Fruit fly (Drosophila melanogaster) whole organism, embryonic: Measurements from ENCODE around the gene Tace.

Experiments
- Adf1 ChIP-seq: fragments of 200-800 bp; sonication (Bioruptor generic); IDR thresholded peaks from 2 replicates; pipeline ENCODE4 v1.3.6; 2022; ENCODE audit warnings: missing biosample characterization, missing genetic modification characterization
- Atf3 ChIP-seq: fragments of 200-800 bp; sonication (Bioruptor generic); optimal IDR thresholded peaks from 3 replicates; lab custom pipeline; 2016; ENCODE audit warnings: missing biosample characterization, missing genetic modification characterization
- BEAF-32 ChIP-seq: fragments of 200-800 bp; sonication (Bioruptor generic); optimal IDR thresholded peaks from 3 replicates; lab custom pipeline; 2017; ENCODE audit warnings: missing biosample characterization, missing genetic modification characterization, mild to moderate bottlenecking, moderate library complexity, missing genetic modification reagents
- CG12391 ChIP-seq: fragments of 200-800 bp; sonication (Bioruptor generic); optimal IDR thresholded peaks from 3 replicates; lab custom pipeline; 2018; ENCODE audit warnings: missing biosample characterization, mild to moderate bottlenecking, missing genetic modification characterization, moderate library complexity
- CG12769 ChIP-seq: fragments of 200-800 bp; sonication (Bioruptor generic); optimal IDR thresholded peaks from 2 replicates; lab custom pipeline; 2019; ENCODE audit warnings: missing biosample characterization, mild to moderate bottlenecking, missing genetic modification characterization, moderate library complexity
- CG13287 ChIP-seq: fragments of 200-800 bp; sonication (Bioruptor generic); IDR thresholded peaks from 2 replicates; pipeline ENCODE4 v1.3.6; 2022; ENCODE audit warnings: missing biosample characterization, missing genetic modification characterization; ENCODE audit not compliant: partially characterized antibody
- CG13424 ChIP-seq: fragments of 200-800 bp; sonication (Bioruptor generic); optimal IDR thresholded peaks from 2 replicates; lab custom pipeline; 2019; ENCODE audit warnings: missing biosample characterization, mild to moderate bottlenecking, missing genetic modification characterization, moderate library complexity
- CG13775 ChIP-seq: fragments of 200-800 bp; sonication (Bioruptor generic); optimal IDR thresholded peaks from 3 replicates; lab custom pipeline; 2017; ENCODE audit warnings: missing biosample characterization, mild to moderate bottlenecking, missing genetic modification characterization
- CG14860 ChIP-seq: fragments of 200-800 bp; sonication (Bioruptor generic); IDR thresholded peaks from 3 replicates; pipeline ENCODE4 v1.3.6; 2022; ENCODE audit warnings: missing biosample characterization, missing genetic modification characterization; ENCODE audit not compliant: partially characterized antibody
- CG15601 ChIP-seq: fragments of 200-800 bp; sonication (Bioruptor generic); optimal IDR thresholded peaks from 3 replicates; lab custom pipeline; 2019; ENCODE audit warnings: missing biosample characterization, mild to moderate bottlenecking, missing genetic modification characterization, moderate library complexity
- CG15696 ChIP-seq: fragments of 200-800 bp; sonication (Bioruptor generic); optimal IDR thresholded peaks from 2 replicates; lab custom pipeline; 2019; ENCODE audit warnings: missing biosample characterization, mild to moderate bottlenecking, missing genetic modification characterization, moderate library complexity
- CG17186 ChIP-seq: fragments of 200-800 bp; sonication (Bioruptor generic); optimal IDR thresholded peaks from 3 replicates; lab custom pipeline; 2017; ENCODE audit warnings: missing biosample characterization, missing genetic modification reagents, missing genetic modification characterization
- CG2129 ChIP-seq: fragments of 200-800 bp; sonication (Bioruptor generic); IDR thresholded peaks from 2 replicates; pipeline ENCODE4 v1.3.6; 2022; ENCODE audit warnings: missing biosample characterization, missing genetic modification characterization; ENCODE audit not compliant: partially characterized antibody
- CG2712 ChIP-seq: fragments of 200-800 bp; optimal IDR thresholded peaks from 3 replicates; lab custom pipeline; 2019; ENCODE audit warnings: missing biosample characterization, mild to moderate bottlenecking, missing genetic modification characterization, moderate library complexity
- CG30020 ChIP-seq: fragments of 200-800 bp; optimal IDR thresholded peaks from 2 replicates; lab custom pipeline; 2019; ENCODE audit warnings: missing biosample characterization, mild to moderate bottlenecking, missing genetic modification characterization, moderate library complexity
- CG31224 ChIP-seq: fragments of 200-800 bp; sonication (Bioruptor generic); IDR thresholded peaks from 2 replicates; pipeline ENCODE4 v1.3.6; 2022; ENCODE audit warnings: missing biosample characterization, missing genetic modification characterization
- CG3838 ChIP-seq: fragments of 200-800 bp; sonication (Bioruptor generic); optimal IDR thresholded peaks from 3 replicates; lab custom pipeline; 2016; ENCODE audit warnings: missing biosample characterization, missing genetic modification characterization
- CG3847 ChIP-seq: fragments of 200-800 bp; sonication (Bioruptor generic); IDR thresholded peaks from 2 replicates; pipeline ENCODE4 v1.3.6; 2022; ENCODE audit warnings: missing biosample characterization, missing genetic modification characterization
- CG42726 ChIP-seq: fragments of 200-800 bp; sonication (Bioruptor generic); IDR thresholded peaks from 2 replicates; pipeline ENCODE4 v1.3.6; 2022; ENCODE audit warnings: missing biosample characterization, missing genetic modification characterization; ENCODE audit not compliant: partially characterized antibody
- CG6272 ChIP-seq: fragments of 200-800 bp; sonication (Bioruptor generic); IDR thresholded peaks from 2 replicates; pipeline ENCODE4 v1.3.6; 2022; ENCODE audit warnings: missing biosample characterization, missing genetic modification characterization
- CG6654 ChIP-seq: fragments of 200-800 bp; sonication (Bioruptor generic); optimal IDR thresholded peaks from 2 replicates; lab custom pipeline; 2017; ENCODE audit warnings: missing biosample characterization, mild to moderate bottlenecking, missing genetic modification characterization
- CG7928 ChIP-seq: fragments of 200-800 bp; sonication (Bioruptor generic); optimal IDR thresholded peaks from 2 replicates; lab custom pipeline; 2017; ENCODE audit warnings: missing biosample characterization, mild to moderate bottlenecking, missing genetic modification characterization
- CG9215 ChIP-seq: fragments of 200-800 bp; sonication (Bioruptor generic); IDR thresholded peaks from 2 replicates; pipeline ENCODE4 v1.3.6; 2022; ENCODE audit warnings: missing biosample characterization, missing genetic modification characterization
- CG9797 ChIP-seq: fragments of 200-800 bp; sonication (Bioruptor generic); optimal IDR thresholded peaks from 3 replicates; lab custom pipeline; 2018; ENCODE audit warnings: missing biosample characterization, mild to moderate bottlenecking, missing genetic modification characterization
- CHES-1-like ChIP-seq: fragments of 200-800 bp; sonication (Bioruptor generic); optimal IDR thresholded peaks from 2 replicates; lab custom pipeline; 2016; ENCODE audit warnings: missing biosample characterization, missing genetic modification characterization
- Dp ChIP-seq: fragments of 200-800 bp; sonication (Bioruptor generic); optimal IDR thresholded peaks from 2 replicates; lab custom pipeline; 2018; ENCODE audit warnings: missing biosample characterization, mild to moderate bottlenecking, missing genetic modification characterization, moderate library complexity
- Ets97D ChIP-seq: fragments of 200-800 bp; sonication (Bioruptor generic); optimal IDR thresholded peaks from 3 replicates; lab custom pipeline; 2016; ENCODE audit warnings: missing biosample characterization, missing genetic modification characterization
- HHEX ChIP-seq: fragments of 200-800 bp; sonication (Bioruptor generic); optimal IDR thresholded peaks from 3 replicates; lab custom pipeline; 2017; ENCODE audit warnings: missing biosample characterization, mild to moderate bottlenecking, missing genetic modification characterization, missing genetic modification reagents
- HmgZ ChIP-seq: fragments of 200-800 bp; sonication (Bioruptor generic); optimal IDR thresholded peaks from 2 replicates; lab custom pipeline; 2018; ENCODE audit warnings: missing biosample characterization, mild to moderate bottlenecking, missing genetic modification characterization
- MESR4 ChIP-seq: fragments of 200-800 bp; sonication (Bioruptor generic); optimal IDR thresholded peaks from 2 replicates; lab custom pipeline; 2018; ENCODE audit warnings: missing biosample characterization, mild to moderate bottlenecking, missing genetic modification characterization, moderate library complexity
- Mad ChIP-seq: fragments of 200-800 bp; sonication (Bioruptor generic); optimal IDR thresholded peaks from 2 replicates; lab custom pipeline; 2016; ENCODE audit warnings: missing biosample characterization, missing genetic modification characterization
- Myb ChIP-seq: fragments of 200-800 bp; sonication (Bioruptor generic); optimal IDR thresholded peaks from 2 replicates; lab custom pipeline; 2016; ENCODE audit warnings: missing biosample characterization, missing genetic modification characterization
- Rfx ChIP-seq: fragments of 200-800 bp; sonication (Bioruptor generic); IDR thresholded peaks from 2 replicates; pipeline ENCODE4 v1.3.6; 2022; ENCODE audit warnings: missing biosample characterization, missing genetic modification characterization
- Side ChIP-seq: fragments of 200-800 bp; sonication (Bioruptor generic); optimal IDR thresholded peaks from 2 replicates; lab custom pipeline; 2016; ENCODE audit warnings: missing biosample characterization, missing genetic modification characterization
- Sin3A ChIP-seq: fragments of >200 bp; optimal IDR thresholded peaks from 2 replicates; lab custom pipeline; 2018
- Sry-δ ChIP-seq: fragments of 200-800 bp; sonication (Bioruptor generic); optimal IDR thresholded peaks from 2 replicates; lab custom pipeline; 2016; ENCODE audit warnings: missing biosample characterization, missing genetic modification characterization
- Stat92E ChIP-seq, 3 experiments: fragments of >200 bp in 2 of 3; fragments of 200-800 bp in 1 of 3; sonication (Bioruptor generic) in 1 of 3; optimal IDR thresholded peaks; 2 replicates each; lab custom pipeline; 2017 to 2019; ENCODE audit warnings: missing biosample characterization in 3 of 3, missing genetic modification characterization in 3 of 3, mild to moderate bottlenecking in 1 of 3, moderate library complexity in 1 of 3
- bbx ChIP-seq: fragments of 200-800 bp; sonication (Bioruptor generic); IDR thresholded peaks from 2 replicates; pipeline ENCODE4 v1.3.6; 2022; ENCODE audit warnings: missing biosample characterization, missing genetic modification characterization; ENCODE audit not compliant: partially characterized antibody
- dpn ChIP-seq, 2 experiments: fragments of 200-800 bp; sonication (Bioruptor generic); optimal IDR thresholded peaks; 3 replicates each; lab custom pipeline; 2016; ENCODE audit warnings: missing biosample characterization in 2 of 2, missing genetic modification characterization in 2 of 2
- eve ChIP-seq, 2 experiments: fragments of >200 bp; optimal IDR thresholded peaks; 2 replicates each; lab custom pipeline; 2017; ENCODE audit warnings: missing biosample characterization in 2 of 2, missing genetic modification characterization in 2 of 2
- gfzf ChIP-seq: fragments of 200-800 bp; sonication (Bioruptor generic); optimal IDR thresholded peaks from 2 replicates; lab custom pipeline; 2016; ENCODE audit warnings: missing biosample characterization, mild to moderate bottlenecking, missing genetic modification characterization, moderate library complexity
- inv ChIP-seq: fragments of 200-800 bp; sonication (Bioruptor generic); IDR thresholded peaks from 2 replicates; pipeline ENCODE4 v1.3.6; 2022; ENCODE audit warnings: missing biosample characterization, missing genetic modification characterization; ENCODE audit not compliant: partially characterized antibody
- mld ChIP-seq: fragments of 200-800 bp; sonication (Bioruptor generic); IDR thresholded peaks from 3 replicates; pipeline ENCODE4 v1.3.6; 2022; ENCODE audit warnings: missing biosample characterization, missing genetic modification characterization; ENCODE audit not compliant: partially characterized antibody
- nmo ChIP-seq: fragments of 200-800 bp; sonication (Bioruptor generic); optimal IDR thresholded peaks from 2 replicates; lab custom pipeline; 2018; ENCODE audit warnings: missing biosample characterization, mild to moderate bottlenecking, missing genetic modification characterization, moderate library complexity
- prd ChIP-seq, 3 experiments: fragments of >200 bp in 2 of 3; fragments of 200-800 bp in 1 of 3; sonication (Bioruptor generic) in 1 of 3; optimal IDR thresholded peaks in 2 of 3; IDR thresholded peaks in 1 of 3; 2 replicates in 2 of 3; 3 replicates in 1 of 3; pipeline versions ENCODE4 v1.3.6 to Lab custom; 2017 to 2022; ENCODE audit warnings: missing biosample characterization in 1 of 3, missing genetic modification characterization in 1 of 3
- row ChIP-seq: fragments of 200-800 bp; sonication (Bioruptor generic); IDR thresholded peaks from 3 replicates; pipeline ENCODE4 v1.3.6; 2022; ENCODE audit warnings: missing biosample characterization, missing genetic modification characterization
- tx ChIP-seq: fragments of 200-800 bp; sonication (Bioruptor generic); optimal IDR thresholded peaks from 2 replicates; lab custom pipeline; 2016; ENCODE audit warnings: missing biosample characterization, missing genetic modification characterization
- vnd ChIP-seq: fragments of 200-800 bp; sonication (Bioruptor generic); IDR thresholded peaks from 3 replicates; pipeline ENCODE4 v1.3.6; 2022; ENCODE audit warnings: missing biosample characterization, missing genetic modification characterization; ENCODE audit not compliant: partially characterized antibody
- zen2 ChIP-seq: fragments of 200-800 bp; sonication (Bioruptor generic); IDR thresholded peaks from 3 replicates; pipeline ENCODE4 v1.3.6; 2022; ENCODE audit warnings: missing biosample characterization, missing genetic modification characterization; ENCODE audit not compliant: partially characterized antibody

Gene Tace

DNA sequence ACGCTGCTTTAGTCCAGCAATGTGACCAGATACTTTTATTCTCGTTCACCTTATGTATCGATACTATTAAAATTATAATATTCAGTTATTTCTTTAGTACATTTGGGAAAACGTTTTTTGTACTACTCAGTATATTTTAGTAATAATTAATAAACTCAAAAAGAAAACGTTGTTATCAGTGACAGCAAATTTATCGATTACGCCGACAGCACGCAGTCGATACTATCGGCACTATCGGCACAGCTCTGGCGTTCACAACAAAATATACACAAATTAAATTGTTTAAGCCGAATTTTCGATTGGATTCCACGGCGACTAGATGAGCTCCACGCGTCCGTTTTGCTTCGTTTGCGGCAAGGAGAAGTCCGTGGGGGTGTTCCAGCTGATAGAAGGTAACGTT is 39.2 kb downstream of the Tace start, which contains the start of the genes janA, Sry-alpha and Sry-beta (continued):
- TF ChIP-seq CG12769 (tag; lab: Kevin White, UChicago) (no peak), CG17186 (peak; percentile 38), HmgZ (peak; percentile 55), Mad (peak; percentile 26), gfzf (peak; percentile 63), inv (GFP tag; lab: Robert Waterston, UW) (peak; percentile 99), CHES-1-like (peak; percentile 13), Rfx (peak; percentile 44), CG3847 (peak; percentile 52), Sry-δ (GFP tag; lab: Kevin White, UChicago) (peak; percentile 96), CG12391 (tag; lab: Kevin White, UChicago) (peak; percentile 59), CG15601 (tag; lab: Kevin White, UChicago) (peak; percentile 37), row (peak; percentile 69), CG13775 (GFP tag; lab: Kevin White, UChicago) (peak; percentile 30), MESR4 (GFP tag; lab: Kevin White, UChicago) (peak; percentile 71), Sin3A (lab: Kevin White, UChicago) (peak; percentile 73), CG9215 (peak; percentile 4; the same call in 1 of the 2 replicates), mld (GFP tag; lab: Robert Waterston, UW) (peak; percentile 96), vnd (GFP tag; lab: Robert Waterston, UW) (peak; percentile 100), Dp (peak; percentile 63), CG13424 (tag; lab: Kevin White, UChicago) (peak; percentile 16), CG15696 (tag; lab: Kevin White, UChicago) (no peak), CG6272 (peak; percentile 29; the same call in 1 of the 2 replicates), nmo (GFP tag; lab: Kevin White, UChicago) (peak; percentile 47), Stat92E (GFP tag; optimal IDR thresholded peaks at IDR 0.05; lab: Kevin White, UChicago) (peak in 1 of 3 experiments; percentile 29), bbx (GFP tag; lab: Robert Waterston, UW) (peak; percentile 99), CG13287 (GFP tag; lab: Robert Waterston, UW) (peak; percentile 100), Side (GFP tag; lab: Kevin White, UChicago) (no peak), CG6654 (GFP tag; lab: Kevin White, UChicago) (no peak), CG42726 (GFP tag; lab: Robert Waterston, UW) (peak; percentile 97), CG31224 (GFP tag; lab: Robert Waterston, UW) (no peak), CG2129 (GFP tag; lab: Robert Waterston, UW) (peak; percentile 100), CG2712 (tag; lab: Kevin White, UChicago) (peak; percentile 54), Adf1 (GFP tag; lab: Robert Waterston, UW) (peak; percentile 51), CG3838 (GFP tag; lab: Kevin White, UChicago) (no peak), CG30020 (tag; lab: Kevin White, UChicago) (peak; percentile 67), BEAF-32 (GFP tag; lab: Kevin White, UChicago) (peak; percentile 99), HHEX (no peak), CG14860 (GFP tag; lab: Robert Waterston, UW) (peak; percentile 99), tx (GFP tag; lab: Kevin White, UChicago) (no peak), CG7928 (GFP tag; lab: Kevin White, UChicago) (no peak), Myb (GFP tag; lab: Kevin White, UChicago) (peak; percentile 29), CG9797 (GFP tag; lab: Kevin White, UChicago) (peak; percentile 80), Ets97D (GFP tag; lab: Kevin White, UChicago) (peak; percentile 44), zen2 (peak; percentile 99), Atf3 (GFP tag; lab: Kevin White, UChicago) (no peak), eve (GFP tag; optimal IDR thresholded peaks at IDR 0.05; lab: Kevin White, UChicago) (no peak), prd (optimal IDR thresholded peaks at IDR 0.05; lab: Kevin White, UChicago) (no peak), prd (GFP tag; IDR thresholded peaks at IDR 0.05; lab: Robert Waterston, UW) (peak; percentile 10; the same call in 1 of the 3 replicates), dpn (GFP tag; optimal IDR thresholded peaks at IDR 0.05; lab: Kevin White, UChicago) (peak in 1 of 2 experiments; percentile 16)
